Fruit fly (Drosophila melanogaster): Measurements from ENCODE around the gene zfh2.
A peak's percentile ranks its signal among the peaks of the same experiment; 100 is the strongest.

zfh2 gene

DNA sequence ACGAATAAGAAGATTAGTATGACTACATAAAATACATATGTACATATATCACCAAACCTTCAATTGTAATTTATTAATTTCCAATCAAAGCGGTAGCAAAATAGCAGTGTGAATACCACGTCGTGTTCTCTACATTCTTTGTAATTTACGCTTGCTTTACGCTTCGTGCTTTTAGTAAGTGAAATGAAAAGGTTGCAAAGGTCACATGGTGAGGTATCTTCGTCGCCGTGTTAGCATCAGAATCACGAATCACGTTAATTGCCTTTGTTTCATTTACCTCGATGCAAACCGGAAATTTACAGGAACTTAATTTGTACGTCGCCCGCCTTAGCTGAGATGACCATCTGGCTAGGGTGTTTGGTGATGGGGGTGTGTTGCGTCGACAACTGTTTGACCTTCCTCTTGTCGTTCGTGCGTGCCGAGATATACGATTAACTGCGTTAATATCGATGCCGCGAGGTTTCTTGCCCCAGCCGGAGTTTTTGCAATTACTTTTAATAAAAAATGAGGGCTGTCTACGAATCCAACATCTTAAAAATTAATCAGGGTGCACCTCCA lies 10.8 kb upstream of the zfh2 start:
- TF ChIP-seq CG15336 (GFP tag; IDR thresholded peaks at IDR 0.05) (no peak), svp (GFP tag) (peak; percentile 57)

DNA sequence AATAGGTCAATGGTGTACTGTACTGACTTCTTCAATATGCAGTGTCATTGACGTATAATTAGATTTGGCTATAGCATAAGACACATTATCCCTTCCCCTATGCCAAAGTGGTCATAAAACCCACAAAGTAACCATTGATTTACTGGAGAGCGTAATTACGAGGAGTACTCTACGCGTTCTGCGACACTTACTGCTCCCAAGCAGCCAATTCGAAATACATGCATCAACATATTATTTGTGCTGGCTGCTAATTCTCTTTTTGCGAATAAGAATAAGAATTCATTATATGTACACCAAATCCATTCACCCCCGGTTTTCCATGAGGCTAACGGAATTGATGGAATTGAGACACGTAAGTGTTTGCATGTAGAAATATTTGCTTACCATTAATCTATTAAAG lies 9.0 kb upstream of the zfh2 start:
- TF ChIP-seq CG8319 (GFP tag; optimal IDR thresholded peaks at IDR 0.05) (no peak), CG16779 (tag; optimal IDR thresholded peaks at IDR 0.05) (no peak), CG10669 (GFP tag; optimal IDR thresholded peaks at IDR 0.05) (no peak), CG6854 (GFP tag; optimal IDR thresholded peaks at IDR 0.05) (no peak), CG10631 (GFP tag; optimal IDR thresholded peaks at IDR 0.05) (no peak), salr (GFP tag; optimal IDR thresholded peaks at IDR 0.05) (no peak), CG15336 (GFP tag; IDR thresholded peaks at IDR 0.05) (no peak), CG11762 (GFP tag; optimal IDR thresholded peaks at IDR 0.05; ENCODE audit: insufficient read depth) (no peak), pdm3 (GFP tag; optimal IDR thresholded peaks at IDR 0.05) (no peak), lz (GFP tag; optimal IDR thresholded peaks at IDR 0.05) (no peak), CG31627 (GFP tag; optimal IDR thresholded peaks at IDR 0.05) (no peak), Eip75B (GFP tag; optimal IDR thresholded peaks at IDR 0.05) (no peak), dsx (GFP tag; optimal IDR thresholded peaks at IDR 0.05; ENCODE audit: poor library complexity, severe bottlenecking) (no peak)

DNA sequence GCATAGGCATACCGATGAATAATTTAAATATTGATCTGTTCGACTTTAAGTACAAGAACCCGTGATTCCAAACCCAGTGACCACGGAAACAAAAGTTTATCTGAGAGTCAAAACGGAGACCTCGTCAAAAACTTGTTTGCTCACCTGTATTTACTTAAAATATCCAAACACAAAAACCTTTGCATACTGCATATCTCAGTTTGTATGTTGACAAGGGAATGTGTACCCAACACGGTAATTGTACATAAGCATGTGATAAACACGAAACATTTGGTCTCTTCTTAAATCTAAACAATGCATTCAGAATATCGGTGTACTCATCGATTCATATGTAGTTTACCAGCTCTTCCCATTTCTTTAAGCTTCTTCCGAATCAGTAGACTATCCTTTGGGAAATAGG lies 3.9 kb upstream of the zfh2 start:
- TF ChIP-seq spab (GFP tag; optimal IDR thresholded peaks at IDR 0.05) (no peak), CG6163 (GFP tag; IDR thresholded peaks at IDR 0.05) (no peak), CG34406 (GFP tag; optimal IDR thresholded peaks at IDR 0.05) (no peak), dac (GFP tag; optimal IDR thresholded peaks at IDR 0.05) (no peak), lz (GFP tag; optimal IDR thresholded peaks at IDR 0.05) (peak; percentile 19), Hr39 (GFP tag; optimal IDR thresholded peaks at IDR 0.05) (no peak), CG9139 (GFP tag; optimal IDR thresholded peaks at IDR 0.05) (no peak), vri (GFP tag; optimal IDR thresholded peaks at IDR 0.05) (peak; percentile 72), Eip93F (GFP tag; optimal IDR thresholded peaks at IDR 0.05) (no peak), fkh (GFP tag; optimal IDR thresholded peaks at IDR 0.05) (peak; percentile 98), net (GFP tag; optimal IDR thresholded peaks at IDR 0.05) (no peak), achi (GFP tag; optimal IDR thresholded peaks at IDR 0.05) (no peak), Sox102F (GFP tag; optimal IDR thresholded peaks at IDR 0.05) (peak; percentile 39), acj6 (GFP tag; optimal IDR thresholded peaks at IDR 0.05) (no peak), CG6276 (GFP tag; optimal IDR thresholded peaks at IDR 0.05) (no peak), CG10631 (GFP tag; optimal IDR thresholded peaks at IDR 0.05) (no peak), CG16779 (tag; optimal IDR thresholded peaks at IDR 0.05) (no peak), eg (GFP tag; IDR thresholded peaks at IDR 0.05) (no peak), cyc (GFP tag; optimal IDR thresholded peaks at IDR 0.05) (no peak), CG15336 (GFP tag; IDR thresholded peaks at IDR 0.05) (no peak), CG3032 (tag; optimal IDR thresholded peaks at IDR 0.05) (no peak), CG6808 (GFP tag; optimal IDR thresholded peaks at IDR 0.05) (no peak), Smox (GFP tag; optimal IDR thresholded peaks at IDR 0.05) (peak; percentile 13), svp (GFP tag) (no peak), Blimp-1 (GFP tag; optimal IDR thresholded peaks at IDR 0.05) (peak; percentile 21), esn (GFP tag; optimal IDR thresholded peaks at IDR 0.05) (peak; percentile 44), Hr38 (GFP tag; optimal IDR thresholded peaks at IDR 0.05) (no peak), CG4318 (GFP tag; optimal IDR thresholded peaks at IDR 0.05) (no peak), Hr4 (GFP tag; optimal IDR thresholded peaks at IDR 0.05) (no peak), CG6792 (GFP tag; optimal IDR thresholded peaks at IDR 0.05) (no peak), Sox15 (GFP tag; optimal IDR thresholded peaks at IDR 0.05) (no peak), Eip75B (GFP tag; optimal IDR thresholded peaks at IDR 0.05) (no peak)

All from whole organism, prepupa.